Worm (Caenorhabditis elegans): ENCODE data around the gene unc-27.

ce11 chrX:8750660-8751059 is 38.6 kb upstream of the unc-27 start, which contains the start of gene asns-2:
- TF ChIP-seq elt-1 (tag; optimal IDR thresholded peaks at IDR 0.05) (no peak), nhr-76 (tag; optimal IDR thresholded peaks at IDR 0.05) (no peak), fkh-10 (GFP tag; optimal IDR thresholded peaks at IDR 0.05) (no peak), lin-39 (tag; optimal IDR thresholded peaks at IDR 0.05) (no peak), lsy-12 (tag; optimal IDR thresholded peaks at IDR 0.05) (no peak), nhr-67 (tag; optimal IDR thresholded peaks at IDR 0.05) (no peak), elt-2 (tag; optimal IDR thresholded peaks at IDR 0.05) (no peak), skn-1 (tag; optimal IDR thresholded peaks at IDR 0.05) (no peak), ZK546.5 (tag; optimal IDR thresholded peaks at IDR 0.05) (no peak), nhr-237 (tag; optimal IDR thresholded peaks at IDR 0.05) (no peak), nhr-28 (tag; optimal IDR thresholded peaks at IDR 0.05) (no peak), eor-1 (tag; optimal IDR thresholded peaks at IDR 0.05) (no peak)

All from whole organism, L3 larva.